Worm (Caenorhabditis elegans) whole organism, midembryonic: ENCODE measurements around the gene emb-30.

Source experiments
- T22C8.4 ChIP-seq: fragments of 200-800 bp; sonication (Bioruptor generic); IDR thresholded peaks from 2 replicates; pipeline ENCODE4 v1.3.6; 2022; ENCODE audit warnings: missing genetic modification characterization, missing compliant biosample characterization
- cog-1 ChIP-seq: sonication (generic microtip); optimal IDR thresholded peaks from 2 replicates; lab custom pipeline; 2016; ENCODE audit warnings: missing genetic modification characterization, missing compliant biosample characterization
- flt-1 ChIP-seq: fragments of 200-800 bp; sonication (Bioruptor generic); IDR thresholded peaks from 2 replicates; pipeline ENCODE4 v1.3.6; 2022; ENCODE audit warnings: missing genetic modification characterization, missing compliant biosample characterization
- klf-2 ChIP-seq: fragments of 200-800 bp; sonication (Bioruptor generic); conservative IDR thresholded peaks from 2 replicates; pipeline ENCODE4 v1.3.6; 2022; ENCODE audit warnings: missing genetic modification reagents, missing genetic modification characterization, missing compliant biosample characterization
- med-1 ChIP-seq: sonication (generic microtip); optimal IDR thresholded peaks from 2 replicates; lab custom pipeline; 2017; ENCODE audit warnings: missing genetic modification characterization, mild to moderate bottlenecking, missing compliant biosample characterization, antibody characterized with exemption, missing genetic modification reagents; ENCODE audit not compliant: insufficient read depth
- ref-1 ChIP-seq: fragments of 200-800 bp; sonication (Bioruptor generic); conservative IDR thresholded peaks from 2 replicates; pipeline ENCODE4 v1.3.6; 2022; ENCODE audit warnings: missing genetic modification reagents, missing genetic modification characterization, missing compliant biosample characterization
- tab-1 ChIP-seq: fragments of 200-800 bp; sonication (Bioruptor generic); IDR thresholded peaks from 2 replicates; pipeline ENCODE4 v1.3.6; 2022; ENCODE audit warnings: missing genetic modification characterization, missing compliant biosample characterization
- ztf-23 ChIP-seq: fragments of 200-800 bp; sonication (Bioruptor generic); IDR thresholded peaks from 2 replicates; pipeline ENCODE4 v1.3.6; 2022; ENCODE audit warnings: missing genetic modification reagents, missing genetic modification characterization, missing compliant biosample characterization
- ztf-29 ChIP-seq: fragments of 200-800 bp; sonication (Bioruptor generic); IDR thresholded peaks from 2 replicates; pipeline ENCODE4 v1.3.6; 2022; ENCODE audit warnings: missing genetic modification reagents, missing genetic modification characterization, missing compliant biosample characterization

Gene emb-30

DNA sequence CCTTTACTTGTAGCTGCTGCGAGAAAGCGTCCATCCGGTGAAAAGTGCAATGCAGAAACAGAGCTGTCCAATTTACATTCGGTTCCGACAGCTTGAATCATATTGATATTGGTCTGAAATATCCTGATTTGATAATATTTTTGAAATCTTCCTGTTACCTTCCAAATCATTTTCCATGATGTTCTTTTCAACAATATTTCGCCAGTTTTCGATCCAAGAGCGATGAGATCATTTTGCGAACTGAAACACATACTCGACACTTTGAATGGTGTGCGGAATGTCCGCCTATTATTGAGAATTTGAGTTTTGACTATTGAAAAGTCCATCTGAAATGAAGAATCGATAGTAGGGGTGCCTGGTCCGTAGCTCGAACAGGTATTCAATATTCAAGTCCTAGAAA lies at the start of gene emb-30:
emb-30 (minus strand) TSS at position 328 of the 400 bp plus-strand sequence.
- no peak for TF ChIP-seq ztf-23 (GFP tag; lab: Robert Waterston, UW)
- 0 out of 2 replicates have a peak, but pooled peaks have one; percentile 13 for TF ChIP-seq flt-1 (GFP tag; lab: Robert Waterston, UW)

ce11 chrIII:9489798-9490197 lies 48.5 kb upstream of the emb-30 start:
- no peak for TF ChIP-seq tab-1 (GFP tag; lab: Robert Waterston, UW)
- no peak for TF ChIP-seq ref-1 (GFP tag; lab: Robert Waterston, UW)
- TF ChIP-seq flt-1 (GFP tag; lab: Robert Waterston, UW), result no peak
- TF ChIP-seq med-1 (GFP tag; lab: Kevin White, UChicago), result no peak
- no peak for TF ChIP-seq klf-2 (GFP tag; lab: Robert Waterston, UW)
- no peak for TF ChIP-seq ztf-29 (GFP tag; lab: Robert Waterston, UW)
- TF ChIP-seq T22C8.4 (GFP tag; lab: Robert Waterston, UW), result no peak
- TF ChIP-seq ztf-23 (GFP tag; lab: Robert Waterston, UW), result no peak
- no peak for TF ChIP-seq cog-1 (tag; lab: Kevin White, UChicago)

ce11 chrIII:9488431-9488830 lies 47.2 kb upstream of the emb-30 start, which contains the start of gene nlp-36:
Gene nlp-36, plus strand, starts transcription at chrIII:9488731.
- TF ChIP-seq flt-1 (GFP tag; lab: Robert Waterston, UW) (no peak), med-1 (GFP tag; lab: Kevin White, UChicago) (no peak), klf-2 (GFP tag; lab: Robert Waterston, UW) (no peak), T22C8.4 (GFP tag; lab: Robert Waterston, UW) (no peak), ref-1 (GFP tag; lab: Robert Waterston, UW) (no peak), tab-1 (GFP tag; lab: Robert Waterston, UW) (no peak), cog-1 (tag; lab: Kevin White, UChicago) (no peak), ztf-29 (GFP tag; lab: Robert Waterston, UW) (no peak), ztf-23 (GFP tag; lab: Robert Waterston, UW) (no peak)

ce11 chrIII:9488027-9488426 lies 46.8 kb upstream of the emb-30 start:
- TF ChIP-seq T22C8.4 (GFP tag; lab: Robert Waterston, UW), result no peak
- no peak for TF ChIP-seq ztf-29 (GFP tag; lab: Robert Waterston, UW)
- TF ChIP-seq cog-1 (tag; lab: Kevin White, UChicago), result no peak
- no peak for TF ChIP-seq flt-1 (GFP tag; lab: Robert Waterston, UW)
- TF ChIP-seq ztf-23 (GFP tag; lab: Robert Waterston, UW), result no peak

DNA sequence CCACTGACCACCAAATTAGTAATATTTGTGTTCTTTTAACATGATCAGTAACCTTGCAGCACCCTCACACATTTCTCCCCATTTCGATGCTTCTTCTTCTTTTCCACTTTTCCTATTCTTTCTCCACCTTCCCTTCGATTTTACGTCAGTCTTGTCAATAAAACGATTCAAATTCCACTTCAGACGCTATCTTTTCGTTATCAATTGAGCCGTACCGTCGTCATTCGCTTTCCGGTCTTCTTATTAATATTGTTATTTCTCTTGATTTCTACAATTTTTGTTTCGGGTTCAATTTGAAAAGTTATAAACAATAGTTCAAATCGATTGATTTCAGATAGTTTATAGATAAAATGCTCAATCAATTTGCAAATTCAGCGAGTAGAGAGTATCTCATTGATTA lies 46.2 kb upstream of the emb-30 start:
- no peak for TF ChIP-seq T22C8.4 (GFP tag; lab: Robert Waterston, UW)
- TF ChIP-seq cog-1 (tag; lab: Kevin White, UChicago), result no peak
- no peak for TF ChIP-seq tab-1 (GFP tag; lab: Robert Waterston, UW)
- no peak for TF ChIP-seq klf-2 (GFP tag; lab: Robert Waterston, UW)
- TF ChIP-seq med-1 (GFP tag; lab: Kevin White, UChicago), result no peak
- no peak for TF ChIP-seq ref-1 (GFP tag; lab: Robert Waterston, UW)

DNA sequence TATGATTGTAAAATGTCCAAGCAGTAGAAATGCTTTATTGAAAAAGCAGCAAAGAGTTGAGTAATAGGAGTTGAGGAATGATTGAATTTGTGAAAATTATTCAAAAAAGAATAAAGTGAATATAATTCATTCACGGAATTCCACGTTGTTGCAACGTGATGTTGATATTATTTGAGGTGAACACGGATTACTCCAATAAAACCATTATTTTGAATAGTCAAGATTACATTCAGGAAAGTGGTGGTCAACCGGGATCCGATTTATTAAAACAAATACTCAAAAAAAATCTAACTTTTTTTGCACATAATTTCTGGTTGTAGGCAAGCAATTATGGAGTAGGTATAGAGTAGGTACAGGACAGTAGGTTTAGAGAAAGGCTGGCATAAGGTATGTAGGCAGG lies 44.1 kb upstream of the emb-30 start, which contains the start of gene bre-3:
bre-3 (minus strand) TSS at position 101 of the 400 bp plus-strand sequence.
- no peak for TF ChIP-seq ref-1 (GFP tag; lab: Robert Waterston, UW)
- no peak for TF ChIP-seq tab-1 (GFP tag; lab: Robert Waterston, UW)
- TF ChIP-seq klf-2 (GFP tag; lab: Robert Waterston, UW), result no peak
- no peak for TF ChIP-seq cog-1 (tag; lab: Kevin White, UChicago)
- TF ChIP-seq ztf-23 (GFP tag; lab: Robert Waterston, UW), result no peak
- no peak for TF ChIP-seq ztf-29 (GFP tag; lab: Robert Waterston, UW)
- TF ChIP-seq flt-1 (GFP tag; lab: Robert Waterston, UW), result no peak
- no peak for TF ChIP-seq T22C8.4 (GFP tag; lab: Robert Waterston, UW)
- TF ChIP-seq med-1 (GFP tag; lab: Kevin White, UChicago), result no peak

- TF ChIP-seq klf-2 (GFP tag; lab: Robert Waterston, UW), result no peak
- TF ChIP-seq ref-1 (GFP tag; lab: Robert Waterston, UW), result no peak
- no peak for TF ChIP-seq ztf-29 (GFP tag; lab: Robert Waterston, UW)
- no peak for TF ChIP-seq T22C8.4 (GFP tag; lab: Robert Waterston, UW)
- TF ChIP-seq cog-1 (tag; lab: Kevin White, UChicago), result no peak
- no peak for TF ChIP-seq tab-1 (GFP tag; lab: Robert Waterston, UW)
- no peak for TF ChIP-seq med-1 (GFP tag; lab: Kevin White, UChicago)
- no peak for TF ChIP-seq ztf-23 (GFP tag; lab: Robert Waterston, UW)
- TF ChIP-seq flt-1 (GFP tag; lab: Robert Waterston, UW), result no peak
Observed at ce11 chrIII:9483716-9484115, 42.5 kb upstream of the emb-30 start.

DNA sequence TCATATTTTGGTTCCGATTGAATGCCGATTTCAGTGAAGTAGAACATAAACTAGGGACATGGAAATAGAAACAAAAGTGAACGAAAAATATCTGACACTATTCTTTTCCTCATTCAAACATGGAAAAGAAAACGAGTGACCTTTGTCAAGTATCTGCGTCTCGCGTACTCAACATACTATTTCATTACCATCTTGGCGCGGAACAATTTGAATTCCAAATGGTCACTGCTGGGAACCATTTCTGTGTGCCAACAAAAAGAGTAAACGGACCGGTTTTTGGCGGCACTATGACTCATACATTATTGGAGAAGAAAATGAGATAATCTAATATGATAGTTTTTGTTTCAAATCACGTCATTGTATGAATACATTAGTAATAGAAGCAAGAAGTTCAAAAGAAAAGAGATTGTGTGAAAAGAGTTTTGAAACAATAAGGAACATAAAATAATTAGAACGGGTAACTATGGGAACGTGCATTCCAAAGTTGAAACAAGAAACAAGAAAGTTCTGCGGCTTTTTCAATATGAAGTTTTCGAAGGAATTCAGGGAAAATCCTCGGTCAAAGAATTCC lies 41.2 kb upstream of the emb-30 start:
- no peak for TF ChIP-seq ref-1 (GFP tag; lab: Robert Waterston, UW)
- TF ChIP-seq flt-1 (GFP tag; lab: Robert Waterston, UW), result no peak
- TF ChIP-seq med-1 (GFP tag; lab: Kevin White, UChicago), result no peak
- TF ChIP-seq ztf-29 (GFP tag; lab: Robert Waterston, UW), result no peak
- no peak for TF ChIP-seq T22C8.4 (GFP tag; lab: Robert Waterston, UW)

- no peak for TF ChIP-seq med-1 (GFP tag; lab: Kevin White, UChicago)
- TF ChIP-seq flt-1 (GFP tag; lab: Robert Waterston, UW), result no peak
- no peak for TF ChIP-seq ztf-23 (GFP tag; lab: Robert Waterston, UW)
- no peak for TF ChIP-seq cog-1 (tag; lab: Kevin White, UChicago)
- TF ChIP-seq T22C8.4 (GFP tag; lab: Robert Waterston, UW), result no peak
- TF ChIP-seq ztf-29 (GFP tag; lab: Robert Waterston, UW), result no peak
- TF ChIP-seq tab-1 (GFP tag; lab: Robert Waterston, UW), result no peak
- no peak for TF ChIP-seq klf-2 (GFP tag; lab: Robert Waterston, UW)
- TF ChIP-seq ref-1 (GFP tag; lab: Robert Waterston, UW), result no peak
Observed at ce11 chrIII:9476564-9476963, 35.3 kb upstream of the emb-30 start.
